Fruit fly (Drosophila melanogaster): Measurements from ENCODE around the gene Grasp65.

- TF ChIP-seq Pif1B (GFP tag; optimal IDR thresholded peaks at IDR 0.05) (no peak), CG8159 (tag; optimal IDR thresholded peaks at IDR 0.05) (no peak), CG4496 (GFP tag; IDR thresholded peaks at IDR 0.05) (peak; percentile 61; the same call in 2 of the 3 replicates), CG14655 (GFP tag; optimal IDR thresholded peaks at IDR 0.05) (no peak), CG15710 (tag; optimal IDR thresholded peaks at IDR 0.05) (peak; percentile 57), CG32121 (GFP tag; IDR thresholded peaks at IDR 0.05) (peak; percentile 75), CG17806 (tag; optimal IDR thresholded peaks at IDR 0.05) (peak; percentile 21), Pif1A (GFP tag; optimal IDR thresholded peaks at IDR 0.05) (no peak), gl (tag; optimal IDR thresholded peaks at IDR 0.05) (no peak), Snoo (tag; optimal IDR thresholded peaks at IDR 0.05) (peak; percentile 35), D1 (tag; optimal IDR thresholded peaks at IDR 0.05) (no peak), rn (GFP tag; IDR thresholded peaks at IDR 0.05) (0 out of 2 replicates have a peak, but pooled peaks have one; percentile 38), CG9948 (tag; optimal IDR thresholded peaks at IDR 0.05) (peak; percentile 18), CG13204 (GFP tag; optimal IDR thresholded peaks at IDR 0.05) (no peak)
Observed at dm6 chr3L:19922833-19923745, 1.7 kb upstream of the Grasp65 start, which contains the start of gene Pfdn6.

All from whole organism, pupa.